Worm (Caenorhabditis elegans): Measurements from ENCODE around the gene gyg-2.

The gyg-2 gene

DNA sequence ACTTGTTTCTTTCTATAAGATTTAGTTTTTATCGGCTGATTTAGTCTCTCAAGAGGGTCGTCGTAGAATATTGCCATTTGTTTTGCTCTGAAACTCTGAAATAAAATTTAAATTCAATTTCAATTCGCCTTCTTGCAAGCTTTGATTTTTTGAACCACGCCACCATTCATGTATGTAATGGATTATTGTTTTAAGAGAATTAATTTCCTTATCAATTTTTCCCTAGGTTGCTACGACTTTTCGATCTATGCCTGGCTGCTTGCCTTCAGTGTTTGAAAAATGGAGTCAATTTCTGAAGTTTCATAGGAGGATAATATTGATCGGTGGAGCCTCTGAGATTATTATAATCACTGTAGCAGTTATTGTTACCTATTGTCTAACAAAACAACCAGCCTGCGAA lies 10.5 kb downstream of the gyg-2 start, which contains the start of the genes clec-38 and clec-34:
Gene clec-38 (minus strand): TSS at position 101 of the 400 bp plus-strand sequence.
Gene clec-34 (plus strand): TSS at position 248 of the 400 bp plus-strand sequence.
- TF ChIP-seq hmg-1.2 (GFP tag; IDR thresholded peaks at IDR 0.05) (no peak), lin-35 (GFP tag; optimal IDR thresholded peaks at IDR 0.05) (no peak), nhr-179 (tag; optimal IDR thresholded peaks at IDR 0.05) (no peak), hsf-1 (GFP tag; IDR thresholded peaks at IDR 0.05) (no peak), B0261.1 (tag; optimal IDR thresholded peaks at IDR 0.05) (no peak), lin-26 (GFP tag; IDR thresholded peaks at IDR 0.05) (no peak), dpff-1 (tag; optimal IDR thresholded peaks at IDR 0.05) (no peak), somi-1 (GFP tag; optimal IDR thresholded peaks at IDR 0.05) (no peak), lsy-27 (tag; optimal IDR thresholded peaks at IDR 0.05; ENCODE audit: borderline replicate concordance, insufficient read depth) (no peak), attf-6 (GFP tag; IDR thresholded peaks at IDR 0.05) (no peak), F57A8.1 (GFP tag; optimal IDR thresholded peaks at IDR 0.05) (no peak), ets-4 (GFP tag; optimal IDR thresholded peaks at IDR 0.05) (no peak)

- TF ChIP-seq egrh-3 (GFP tag; IDR thresholded peaks at IDR 0.05) (no peak), snpc-3.4 (tag; optimal IDR thresholded peaks at IDR 0.05) (no peak), lin-26 (GFP tag; IDR thresholded peaks at IDR 0.05) (no peak), ets-4 (GFP tag; optimal IDR thresholded peaks at IDR 0.05) (no peak), lir-1 (GFP tag; conservative IDR thresholded peaks at IDR 0.05) (no peak), nhr-120 (GFP tag; IDR thresholded peaks at IDR 0.05) (no peak)
Observed at ce11 chrV:16733681-16734080, 12.4 kb downstream of the gyg-2 start, which contains the start of gene T25E12.16. TSS of gene T25E12.16 (minus strand) at chrV:16733781.

DNA sequence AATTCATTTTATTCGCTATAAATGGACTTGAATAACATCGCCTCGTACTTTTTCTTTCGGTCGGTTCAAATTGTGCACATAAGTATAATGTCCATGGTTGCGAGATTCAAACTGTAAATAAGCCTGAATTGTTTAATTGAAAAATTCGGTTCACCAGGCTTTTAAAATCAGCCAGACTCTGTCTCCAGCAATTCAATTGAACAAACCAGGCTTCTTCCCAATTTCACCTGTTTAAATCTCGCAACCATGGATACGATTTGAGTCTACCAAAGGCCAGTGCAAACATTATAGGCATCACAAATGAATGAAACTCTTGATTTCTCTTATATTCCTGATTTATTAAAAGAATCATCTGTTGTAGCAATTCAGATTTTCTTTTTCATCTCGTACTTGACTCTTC lies 14.5 kb downstream of the gyg-2 start, which contains the start of gene srz-100:
Gene srz-100 (plus strand): TSS at position 301 of the 400 bp plus-strand sequence.
- TF ChIP-seq sptf-2 (GFP tag; optimal IDR thresholded peaks at IDR 0.05) (no peak), bed-2 (GFP tag; IDR thresholded peaks at IDR 0.05) (no peak), efl-1 (GFP tag; optimal IDR thresholded peaks at IDR 0.05) (no peak), mcd-1 (GFP tag; IDR thresholded peaks at IDR 0.05) (no peak), ama-1 (optimal IDR thresholded peaks at IDR 0.05) (no peak), ama-1 (GFP tag; optimal IDR thresholded peaks at IDR 0.05) (no peak)

DNA sequence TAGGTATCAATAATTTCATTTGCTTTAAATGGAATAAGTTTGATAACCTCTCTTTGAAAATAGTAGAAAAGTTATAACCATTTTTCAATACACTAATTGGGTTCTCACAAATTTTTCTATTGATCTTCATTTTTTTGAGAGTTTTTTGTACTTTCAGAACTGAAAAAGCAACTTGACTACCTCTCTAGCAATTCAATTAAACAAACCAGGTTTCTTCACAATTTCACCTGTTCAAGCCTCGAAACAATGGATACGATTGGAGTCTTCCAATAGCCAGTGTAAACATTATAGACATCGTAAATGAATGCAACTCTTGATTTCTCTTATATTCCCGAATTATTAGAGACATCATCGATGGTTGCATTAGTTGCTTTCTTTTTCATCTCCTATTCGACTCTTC lies 16.1 kb downstream of the gyg-2 start, which contains the start of gene srz-99:
Gene srz-99 (plus strand): TSS at position 301 of the 400 bp plus-strand sequence.
- TF ChIP-seq ccch-3 (GFP tag; optimal IDR thresholded peaks at IDR 0.05), result no peak
- TF ChIP-seq snpc-4 (GFP tag; optimal IDR thresholded peaks at IDR 0.05), result no peak
- TF ChIP-seq snpc-4 (tag; optimal IDR thresholded peaks at IDR 0.05), result no peak
- TF ChIP-seq ztf-22 (GFP tag; optimal IDR thresholded peaks at IDR 0.05), result no peak
- no peak for TF ChIP-seq egl-44 (GFP tag; IDR thresholded peaks at IDR 0.05)
- TF ChIP-seq F57C9.4 (tag; optimal IDR thresholded peaks at IDR 0.05), result no peak
- no peak for TF ChIP-seq K11D2.4 (GFP tag; IDR thresholded peaks at IDR 0.05)
- TF ChIP-seq ceh-79 (tag; optimal IDR thresholded peaks at IDR 0.05), result no peak
- TF ChIP-seq bed-2 (GFP tag; IDR thresholded peaks at IDR 0.05), result no peak
- TF ChIP-seq rpc-1 (optimal IDR thresholded peaks at IDR 0.05), result no peak
- no peak for TF ChIP-seq rpc-1 (tag; optimal IDR thresholded peaks at IDR 0.05)
- TF ChIP-seq zfh-2 (GFP tag; conservative IDR thresholded peaks at IDR 0.05), result no peak
- TF ChIP-seq rcor-1 (GFP tag; IDR thresholded peaks at IDR 0.05), result no peak
- TF ChIP-seq ets-4 (GFP tag; optimal IDR thresholded peaks at IDR 0.05), result no peak
- TF ChIP-seq ekl-4 (GFP tag; IDR thresholded peaks at IDR 0.05), result no peak
- TF ChIP-seq B0336.3 (GFP tag; IDR thresholded peaks at IDR 0.05), result no peak
- no peak for TF ChIP-seq cebp-2 (GFP tag; IDR thresholded peaks at IDR 0.05)
- no peak for TF ChIP-seq atf-7 (tag; optimal IDR thresholded peaks at IDR 0.05)
- no peak for TF ChIP-seq pbrm-1 (GFP tag; IDR thresholded peaks at IDR 0.05)
- no peak for TF ChIP-seq K12H6.12 (tag; optimal IDR thresholded peaks at IDR 0.05)
- TF ChIP-seq lir-1 (GFP tag; conservative IDR thresholded peaks at IDR 0.05), result no peak
- no peak for TF ChIP-seq B0019.2 (GFP tag; conservative IDR thresholded peaks at IDR 0.05)
